Fruit fly (Drosophila melanogaster) S2 (cell line): Measurements from ENCODE around the gene CG43965.

ENCODE experiments used
- CG8478 ChIP-seq: fragments of >200 bp; optimal IDR thresholded peaks from 2 replicates; lab custom pipeline; 2018
- CTCF ChIP-seq, 2 experiments: fragments of >200 bp; optimal IDR thresholded peaks; 2 replicates each; lab custom pipeline; 2018

- TF ChIP-seq CG8478 (lab: Kevin White, UChicago) (no peak), CTCF (optimal IDR thresholded peaks at IDR 0.05; lab: Kevin White, UChicago) (no peak)
Observed at dm6 chr3L:8675545-8676084, 50.0 kb downstream of the CG43965 start, which contains the start of gene hry.
